Worm (Caenorhabditis elegans): ENCODE results near the gene gipc-1.

Gene gipc-1

DNA sequence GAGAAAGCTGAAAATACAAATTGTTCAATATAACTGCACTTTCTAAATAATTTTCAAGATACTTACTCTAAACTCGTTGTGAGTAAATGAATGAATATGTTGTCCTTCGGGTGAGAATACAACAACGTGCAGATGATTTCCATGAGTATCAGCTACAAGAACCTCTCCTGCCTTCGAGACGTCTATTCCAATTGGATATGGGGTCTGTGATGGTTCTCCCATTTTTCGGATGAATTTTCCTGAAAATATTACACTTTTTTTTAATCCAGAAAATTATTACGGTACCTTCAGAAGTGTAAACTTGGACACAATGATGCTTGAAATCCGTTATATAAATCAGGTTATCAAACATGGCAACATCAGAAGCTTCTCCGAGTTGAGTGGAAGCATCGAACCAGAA lies 24.7 kb downstream of the gipc-1 start:
- TF ChIP-seq tab-1 (GFP tag; IDR thresholded peaks at IDR 0.05), result no peak
- no peak for TF ChIP-seq ref-1 (GFP tag; conservative IDR thresholded peaks at IDR 0.05)
- no peak for TF ChIP-seq ztf-23 (GFP tag; IDR thresholded peaks at IDR 0.05)
- no peak for TF ChIP-seq klf-2 (GFP tag; conservative IDR thresholded peaks at IDR 0.05)
- TF ChIP-seq cog-1 (tag; optimal IDR thresholded peaks at IDR 0.05), result no peak
- TF ChIP-seq med-1 (GFP tag; optimal IDR thresholded peaks at IDR 0.05; ENCODE audit: insufficient read depth), result no peak
- no peak for TF ChIP-seq flt-1 (GFP tag; IDR thresholded peaks at IDR 0.05)
- TF ChIP-seq T22C8.4 (GFP tag; IDR thresholded peaks at IDR 0.05), result no peak
- TF ChIP-seq ztf-29 (GFP tag; IDR thresholded peaks at IDR 0.05), result no peak

- no peak for TF ChIP-seq klf-2 (GFP tag; conservative IDR thresholded peaks at IDR 0.05)
- TF ChIP-seq ztf-29 (GFP tag; IDR thresholded peaks at IDR 0.05), result no peak
- no peak for TF ChIP-seq ztf-23 (GFP tag; IDR thresholded peaks at IDR 0.05)
- TF ChIP-seq flt-1 (GFP tag; IDR thresholded peaks at IDR 0.05), result no peak
- no peak for TF ChIP-seq ref-1 (GFP tag; conservative IDR thresholded peaks at IDR 0.05)
- no peak for TF ChIP-seq med-1 (GFP tag; optimal IDR thresholded peaks at IDR 0.05; ENCODE audit: insufficient read depth)
These were observed 28.5 kb downstream of the gipc-1 start, which contains the start of gene nhl-2 for ce11 chrIII:4899035-4899578. Gene nhl-2 (minus strand): TSS chrIII:4899085.

DNA sequence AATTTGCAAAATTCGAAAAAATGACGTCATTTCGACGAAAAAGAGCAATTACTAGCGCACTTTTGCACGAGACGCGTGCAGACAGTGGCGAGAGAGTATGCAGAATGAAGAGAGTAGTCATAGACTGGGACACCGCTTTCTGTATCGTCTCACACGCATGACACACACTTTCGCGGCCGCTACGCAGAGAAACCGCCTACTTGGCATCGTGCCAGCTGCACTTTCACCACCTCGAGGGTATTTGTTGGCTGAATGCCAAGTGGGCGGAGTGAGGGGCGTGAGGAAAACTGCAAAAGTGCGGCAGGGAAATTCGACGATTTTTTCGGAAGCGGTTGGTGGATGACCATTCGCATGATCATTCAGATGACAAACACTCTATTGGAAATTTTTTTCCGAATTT lies 29.1 kb downstream of the gipc-1 start:
- peak; percentile 36; the same call in 1 of the 2 replicates for TF ChIP-seq T22C8.4 (GFP tag; IDR thresholded peaks at IDR 0.05)
- TF ChIP-seq klf-2 (GFP tag; conservative IDR thresholded peaks at IDR 0.05), result no peak
- TF ChIP-seq tab-1 (GFP tag; IDR thresholded peaks at IDR 0.05), result no peak
- no peak for TF ChIP-seq med-1 (GFP tag; optimal IDR thresholded peaks at IDR 0.05; ENCODE audit: insufficient read depth)
- TF ChIP-seq ztf-29 (GFP tag; IDR thresholded peaks at IDR 0.05), result no peak
- TF ChIP-seq cog-1 (tag; optimal IDR thresholded peaks at IDR 0.05), result peak; percentile 95
- no peak for TF ChIP-seq ref-1 (GFP tag; conservative IDR thresholded peaks at IDR 0.05)
- TF ChIP-seq ztf-23 (GFP tag; IDR thresholded peaks at IDR 0.05), result peak; percentile 94
- peak; percentile 84 for TF ChIP-seq flt-1 (GFP tag; IDR thresholded peaks at IDR 0.05)

ce11 chrIII:4900260-4900659 lies 29.7 kb downstream of the gipc-1 start, which contains the start of gene tag-340:
Gene tag-340 (plus strand): TSS chrIII:4900508.
- TF ChIP-seq cog-1 (tag; optimal IDR thresholded peaks at IDR 0.05) (no peak), tab-1 (GFP tag; IDR thresholded peaks at IDR 0.05) (no peak), ztf-29 (GFP tag; IDR thresholded peaks at IDR 0.05) (no peak), ztf-23 (GFP tag; IDR thresholded peaks at IDR 0.05) (no peak), med-1 (GFP tag; optimal IDR thresholded peaks at IDR 0.05; ENCODE audit: insufficient read depth) (no peak), flt-1 (GFP tag; IDR thresholded peaks at IDR 0.05) (no peak), T22C8.4 (GFP tag; IDR thresholded peaks at IDR 0.05) (no peak), klf-2 (GFP tag; conservative IDR thresholded peaks at IDR 0.05) (no peak), ref-1 (GFP tag; conservative IDR thresholded peaks at IDR 0.05) (no peak)

- TF ChIP-seq T22C8.4 (GFP tag; IDR thresholded peaks at IDR 0.05) (no peak), flt-1 (GFP tag; IDR thresholded peaks at IDR 0.05) (no peak), cog-1 (tag; optimal IDR thresholded peaks at IDR 0.05) (no peak), klf-2 (GFP tag; conservative IDR thresholded peaks at IDR 0.05) (no peak), ref-1 (GFP tag; conservative IDR thresholded peaks at IDR 0.05) (no peak), med-1 (GFP tag; optimal IDR thresholded peaks at IDR 0.05; ENCODE audit: insufficient read depth) (no peak), ztf-23 (GFP tag; IDR thresholded peaks at IDR 0.05) (no peak), tab-1 (GFP tag; IDR thresholded peaks at IDR 0.05) (no peak), ztf-29 (GFP tag; IDR thresholded peaks at IDR 0.05) (no peak)
These were observed 33.2 kb downstream of the gipc-1 start, which contains the start of gene kbp-2 for ce11 chrIII:4903784-4904183. Gene kbp-2 (minus strand): TSS chrIII:4903884.

DNA sequence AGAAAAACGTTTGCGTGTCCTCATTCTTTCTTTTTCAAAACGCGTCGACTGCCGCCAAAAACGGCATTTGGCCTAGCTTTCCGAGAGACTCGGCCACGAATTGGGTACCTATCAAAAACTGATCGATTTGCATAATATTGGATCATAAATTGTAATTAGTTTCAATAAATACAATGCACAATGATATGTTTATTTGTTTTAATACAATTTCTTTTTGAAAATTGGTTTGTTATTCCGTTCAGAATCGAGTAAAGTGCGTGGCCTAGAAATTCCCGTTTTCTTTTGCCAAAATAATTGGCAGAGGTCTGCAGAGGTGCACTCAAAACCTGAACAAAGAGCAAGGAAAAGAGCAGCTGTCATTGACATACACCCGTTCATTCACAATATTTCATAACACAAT lies 34.8 kb downstream of the gipc-1 start, which contains the start of gene F26F4.8:
Gene F26F4.8, minus strand, starts transcription at position 69 of the 400 bp plus-strand sequence.
- no peak for TF ChIP-seq flt-1 (GFP tag; IDR thresholded peaks at IDR 0.05)

ce11 chrIII:4906365-4906764 lies 35.8 kb downstream of the gipc-1 start:
- TF ChIP-seq T22C8.4 (GFP tag; IDR thresholded peaks at IDR 0.05), result no peak

DNA sequence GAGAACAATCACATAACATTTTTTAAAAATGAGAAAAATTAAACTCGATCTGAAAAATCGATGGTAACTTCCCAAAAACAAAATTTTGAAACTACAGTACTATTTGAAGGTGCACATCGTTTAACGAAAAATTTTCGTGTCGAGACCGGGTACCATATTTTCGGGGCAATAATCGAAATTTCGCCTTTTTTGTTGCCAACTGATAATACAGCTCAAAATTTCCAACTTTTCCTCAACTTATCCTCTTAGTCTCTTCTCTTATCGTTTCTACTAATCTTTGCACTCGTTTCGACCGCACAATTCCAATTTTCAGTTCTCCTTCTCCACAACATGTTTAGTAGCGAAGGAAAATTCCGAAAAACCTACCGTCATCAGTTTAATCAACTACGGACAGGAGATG lies 36.3 kb downstream of the gipc-1 start, which contains the start of gene rom-1:
Gene rom-1, plus strand, starts transcription at position 301 of the 400 bp plus-strand sequence.
- TF ChIP-seq ref-1 (GFP tag; conservative IDR thresholded peaks at IDR 0.05) (no peak), med-1 (GFP tag; optimal IDR thresholded peaks at IDR 0.05; ENCODE audit: insufficient read depth) (no peak), klf-2 (GFP tag; conservative IDR thresholded peaks at IDR 0.05) (no peak), ztf-23 (GFP tag; IDR thresholded peaks at IDR 0.05) (no peak), T22C8.4 (GFP tag; IDR thresholded peaks at IDR 0.05) (no peak), tab-1 (GFP tag; IDR thresholded peaks at IDR 0.05) (no peak), flt-1 (GFP tag; IDR thresholded peaks at IDR 0.05) (no peak), cog-1 (tag; optimal IDR thresholded peaks at IDR 0.05) (no peak), ztf-29 (GFP tag; IDR thresholded peaks at IDR 0.05) (no peak)

ce11 chrIII:4909938-4910337 lies 39.4 kb downstream of the gipc-1 start, which contains the start of gene F26F4.12:
Gene F26F4.12 (minus strand): TSS chrIII:4910038.
- TF ChIP-seq flt-1 (GFP tag; IDR thresholded peaks at IDR 0.05) (no peak), tab-1 (GFP tag; IDR thresholded peaks at IDR 0.05) (no peak), ztf-29 (GFP tag; IDR thresholded peaks at IDR 0.05) (no peak), T22C8.4 (GFP tag; IDR thresholded peaks at IDR 0.05) (no peak)

- TF ChIP-seq klf-2 (GFP tag; conservative IDR thresholded peaks at IDR 0.05) (no peak), ztf-23 (GFP tag; IDR thresholded peaks at IDR 0.05) (no peak), cog-1 (tag; optimal IDR thresholded peaks at IDR 0.05) (no peak), ref-1 (GFP tag; conservative IDR thresholded peaks at IDR 0.05) (no peak), med-1 (GFP tag; optimal IDR thresholded peaks at IDR 0.05; ENCODE audit: insufficient read depth) (no peak), tab-1 (GFP tag; IDR thresholded peaks at IDR 0.05) (no peak), ztf-29 (GFP tag; IDR thresholded peaks at IDR 0.05) (no peak)
These were observed 40.4 kb downstream of the gipc-1 start, which contains the start of gene F26F4.2 for ce11 chrIII:4910956-4911355. Gene F26F4.2 (plus strand): TSS chrIII:4911256.
